Fruit fly (Drosophila melanogaster) whole organism, embryonic: Measurements from ENCODE around the gene corolla.

ENCODE experiments used
- BtbVII ChIP-seq: fragments of 200-800 bp; sonication (Bioruptor generic); optimal IDR thresholded peaks from 3 replicates; lab custom pipeline; 2017; ENCODE audit warnings: missing biosample characterization, mild to moderate bottlenecking, missing genetic modification characterization
- C15 ChIP-seq: fragments of 200-800 bp; sonication (Bioruptor generic); IDR thresholded peaks from 3 replicates; pipeline ENCODE4 v1.3.6; 2022; ENCODE audit warnings: missing biosample characterization, missing genetic modification characterization
- CG10366 ChIP-seq: fragments of 200-800 bp; sonication (Bioruptor generic); IDR thresholded peaks from 2 replicates; pipeline ENCODE4 v1.3.6; 2022; ENCODE audit warnings: missing biosample characterization, missing genetic modification characterization
- CG11456 ChIP-seq: fragments of 200-800 bp; sonication (Bioruptor generic); IDR thresholded peaks from 3 replicates; pipeline ENCODE4 v1.3.6; 2022; ENCODE audit warnings: missing biosample characterization, missing genetic modification characterization
- CG12155 ChIP-seq: fragments of 200-800 bp; sonication (Bioruptor generic); optimal IDR thresholded peaks from 3 replicates; lab custom pipeline; 2016; ENCODE audit warnings: missing biosample characterization, missing genetic modification characterization
- CG12744 ChIP-seq: fragments of 200-800 bp; sonication (Bioruptor generic); optimal IDR thresholded peaks from 2 replicates; lab custom pipeline; 2016; ENCODE audit warnings: missing biosample characterization, missing genetic modification characterization
- CG14441 ChIP-seq: fragments of 200-800 bp; sonication (Bioruptor generic); IDR thresholded peaks from 2 replicates; pipeline ENCODE4 v1.3.6; 2022; ENCODE audit warnings: missing biosample characterization, missing genetic modification characterization
- CG15479 ChIP-seq: fragments of 200-800 bp; sonication (Bioruptor generic); optimal IDR thresholded peaks from 3 replicates; lab custom pipeline; 2019; ENCODE audit warnings: missing biosample characterization, mild to moderate bottlenecking, missing genetic modification characterization, moderate library complexity
- CG18011 ChIP-seq: fragments of 200-800 bp; sonication (Bioruptor generic); optimal IDR thresholded peaks from 2 replicates; lab custom pipeline; 2017; ENCODE audit warnings: missing biosample characterization, missing genetic modification characterization, mild to moderate bottlenecking, moderate library complexity, missing genotype
- CG32532 ChIP-seq: fragments of 200-800 bp; sonication (Bioruptor generic); IDR thresholded peaks from 2 replicates; pipeline ENCODE4 v1.3.6; 2022; ENCODE audit warnings: missing biosample characterization, missing genetic modification characterization
- CG34376 ChIP-seq: fragments of 200-800 bp; sonication (Bioruptor generic); optimal IDR thresholded peaks from 2 replicates; lab custom pipeline; 2018; ENCODE audit warnings: missing biosample characterization, mild to moderate bottlenecking, missing genetic modification characterization
- CG43689 ChIP-seq: fragments of 200-800 bp; sonication (Bioruptor generic); IDR thresholded peaks from 2 replicates; pipeline ENCODE4 v1.3.6; 2022; ENCODE audit warnings: missing biosample characterization, missing genetic modification characterization
- CG4730 ChIP-seq: fragments of 200-800 bp; sonication (Bioruptor generic); IDR thresholded peaks from 2 replicates; pipeline ENCODE4 v1.3.6; 2022; ENCODE audit warnings: missing biosample characterization, missing genetic modification characterization
- CG4854 ChIP-seq: fragments of 200-800 bp; sonication (Bioruptor generic); optimal IDR thresholded peaks from 2 replicates; lab custom pipeline; 2016; ENCODE audit warnings: missing biosample characterization, missing genetic modification characterization, inconsistent platforms
- CG6813 ChIP-seq: fragments of 200-800 bp; sonication (Bioruptor generic); optimal IDR thresholded peaks from 2 replicates; lab custom pipeline; 2017; ENCODE audit warnings: missing biosample characterization, missing genetic modification characterization, mild to moderate bottlenecking, moderate library complexity, missing genetic modification reagents
- CG7745 ChIP-seq: fragments of 200-800 bp; sonication (Bioruptor generic); optimal IDR thresholded peaks from 2 replicates; lab custom pipeline; 2018; ENCODE audit warnings: missing biosample characterization, mild to moderate bottlenecking, missing genetic modification characterization, moderate library complexity
- CG7786 ChIP-seq: fragments of 200-800 bp; sonication (Bioruptor generic); optimal IDR thresholded peaks from 2 replicates; lab custom pipeline; 2016; ENCODE audit warnings: missing biosample characterization, missing genetic modification characterization
- CG8924 ChIP-seq: fragments of 200-800 bp; optimal IDR thresholded peaks from 3 replicates; lab custom pipeline; 2019; ENCODE audit warnings: missing biosample characterization, mild to moderate bottlenecking, missing genetic modification characterization, moderate library complexity
- CG9215 ChIP-seq: fragments of 200-800 bp; sonication (Bioruptor generic); IDR thresholded peaks from 2 replicates; pipeline ENCODE4 v1.3.6; 2022; ENCODE audit warnings: missing biosample characterization, missing genetic modification characterization
- CG9437 ChIP-seq: fragments of 200-800 bp; sonication (Bioruptor generic); optimal IDR thresholded peaks from 2 replicates; lab custom pipeline; 2018; ENCODE audit warnings: missing biosample characterization, mild to moderate bottlenecking, missing genetic modification characterization
- CG9797 ChIP-seq: fragments of 200-800 bp; sonication (Bioruptor generic); optimal IDR thresholded peaks from 3 replicates; lab custom pipeline; 2018; ENCODE audit warnings: missing biosample characterization, mild to moderate bottlenecking, missing genetic modification characterization
- CG9932 ChIP-seq: fragments of 200-800 bp; sonication (Bioruptor generic); IDR thresholded peaks from 2 replicates; pipeline ENCODE4 v1.3.6; 2022; ENCODE audit warnings: missing biosample characterization, missing genetic modification characterization
- D19A ChIP-seq: fragments of 200-800 bp; optimal IDR thresholded peaks from 3 replicates; lab custom pipeline; 2019; ENCODE audit warnings: missing biosample characterization, mild to moderate bottlenecking, missing genetic modification characterization, moderate library complexity
- Dip2 ChIP-seq: fragments of 200-800 bp; sonication (Bioruptor generic); IDR thresholded peaks from 2 replicates; pipeline ENCODE4 v1.3.6; 2022; ENCODE audit warnings: missing biosample characterization, missing genetic modification characterization
- Dll ChIP-seq: fragments of 200-800 bp; sonication (Bioruptor generic); IDR thresholded peaks from 4 replicates; pipeline ENCODE4 v1.3.6; 2022; ENCODE audit warnings: missing biosample characterization, missing genetic modification characterization; ENCODE audit not compliant: partially characterized antibody
- E2f1 ChIP-seq: fragments of 200-800 bp; sonication (Bioruptor generic); IDR thresholded peaks from 2 replicates; pipeline ENCODE4 v1.3.6; 2022; ENCODE audit warnings: missing biosample characterization, missing genetic modification characterization
- ERR ChIP-seq: fragments of 200-800 bp; sonication (Bioruptor generic); optimal IDR thresholded peaks from 2 replicates; lab custom pipeline; 2016; ENCODE audit warnings: missing biosample characterization, missing genetic modification characterization
- Fer2 ChIP-seq: fragments of 200-800 bp; sonication (Bioruptor generic); optimal IDR thresholded peaks from 2 replicates; lab custom pipeline; 2018; ENCODE audit warnings: missing biosample characterization, mild to moderate bottlenecking, missing genetic modification characterization, moderate library complexity
- H15 ChIP-seq: fragments of 200-800 bp; sonication (Bioruptor generic); IDR thresholded peaks from 3 replicates; pipeline ENCODE4 v1.3.6; 2022; ENCODE audit warnings: missing biosample characterization, missing genetic modification characterization
- Hr51 ChIP-seq, 2 experiments: fragments of 200-800 bp; sonication (Bioruptor generic); optimal IDR thresholded peaks; 2 replicates in 1 of 2; 3 replicates in 1 of 2; lab custom pipeline; 2016 to 2018; ENCODE audit warnings: missing biosample characterization in 2 of 2, missing genetic modification characterization in 2 of 2, mild to moderate bottlenecking in 1 of 2, moderate library complexity in 1 of 2
- Lhr ChIP-seq: fragments of 200-800 bp; sonication (Bioruptor generic); optimal IDR thresholded peaks from 3 replicates; lab custom pipeline; 2017; ENCODE audit warnings: mild to moderate bottlenecking, missing biosample characterization, missing genetic modification reagents, missing genetic modification characterization
- Mad ChIP-seq: fragments of 200-800 bp; sonication (Bioruptor generic); optimal IDR thresholded peaks from 2 replicates; lab custom pipeline; 2016; ENCODE audit warnings: missing biosample characterization, missing genetic modification characterization
- Nf-YB ChIP-seq: fragments of 200-800 bp; sonication (Bioruptor generic); optimal IDR thresholded peaks from 3 replicates; lab custom pipeline; 2019; ENCODE audit warnings: missing biosample characterization, mild to moderate bottlenecking, missing genetic modification characterization, moderate library complexity
- Oaz ChIP-seq: fragments of 200-800 bp; sonication (Bioruptor generic); IDR thresholded peaks from 2 replicates; pipeline ENCODE4 v1.3.6; 2022; ENCODE audit warnings: missing biosample characterization, missing genetic modification characterization
- Spps ChIP-seq: fragments of 200-800 bp; sonication (Bioruptor generic); optimal IDR thresholded peaks from 2 replicates; lab custom pipeline; 2018; ENCODE audit warnings: missing biosample characterization, mild to moderate bottlenecking, missing genetic modification characterization
- Vsx1 ChIP-seq: fragments of 200-800 bp; sonication (Bioruptor generic); optimal IDR thresholded peaks from 2 replicates; lab custom pipeline; 2017; ENCODE audit warnings: missing biosample characterization, mild to moderate bottlenecking, missing genetic modification characterization, missing genetic modification reagents
- YL-1 ChIP-seq: fragments of 200-800 bp; sonication (Bioruptor generic); optimal IDR thresholded peaks from 3 replicates; lab custom pipeline; 2017; ENCODE audit warnings: missing biosample characterization, mild to moderate bottlenecking, missing genetic modification characterization
- al ChIP-seq: fragments of 200-800 bp; sonication (Bioruptor generic); IDR thresholded peaks from 2 replicates; pipeline ENCODE4 v1.3.6; 2022; ENCODE audit warnings: missing biosample characterization, missing genetic modification characterization
- gt ChIP-seq: fragments of 200-800 bp; sonication (Bioruptor generic); IDR thresholded peaks from 2 replicates; pipeline ENCODE4 v1.3.6; 2022; ENCODE audit warnings: missing biosample characterization, missing genetic modification characterization
- lab ChIP-seq: fragments of 200-800 bp; sonication (Bioruptor generic); optimal IDR thresholded peaks from 3 replicates; lab custom pipeline; 2017; ENCODE audit warnings: missing biosample characterization, missing genetic modification characterization, mild to moderate bottlenecking, moderate library complexity, missing genetic modification reagents
- lbe ChIP-seq: fragments of 200-800 bp; sonication (Bioruptor generic); optimal IDR thresholded peaks from 2 replicates; lab custom pipeline; 2016; ENCODE audit warnings: missing biosample characterization, mild to moderate bottlenecking, missing genetic modification characterization
- org-1 ChIP-seq: fragments of 200-800 bp; sonication (Bioruptor generic); optimal IDR thresholded peaks from 2 replicates; lab custom pipeline; 2017; ENCODE audit warnings: missing biosample characterization, missing genetic modification characterization
- otp ChIP-seq: fragments of 200-800 bp; sonication (Bioruptor generic); IDR thresholded peaks from 3 replicates; pipeline ENCODE4, ENCODE4 v1.3.6; 2022; ENCODE audit warnings: missing biosample characterization, missing genetic modification characterization
- pfk ChIP-seq: fragments of 200-800 bp; sonication (Bioruptor generic); optimal IDR thresholded peaks from 2 replicates; lab custom pipeline; 2018; ENCODE audit warnings: missing biosample characterization, mild to moderate bottlenecking, missing genetic modification characterization, moderate library complexity
- pho ChIP-seq: fragments of 200-800 bp; sonication (Bioruptor generic); optimal IDR thresholded peaks from 2 replicates; lab custom pipeline; 2016; ENCODE audit warnings: missing biosample characterization, missing genetic modification characterization
- pros ChIP-seq: fragments of 200-800 bp; sonication (Bioruptor generic); optimal IDR thresholded peaks from 3 replicates; lab custom pipeline; 2019; ENCODE audit warnings: missing biosample characterization, mild to moderate bottlenecking, missing genetic modification characterization, moderate library complexity
- seq ChIP-seq: fragments of 200-800 bp; sonication (Bioruptor generic); IDR thresholded peaks from 2 replicates; pipeline ENCODE4 v1.3.6; 2022; ENCODE audit warnings: missing biosample characterization, missing genetic modification characterization
- sr ChIP-seq: fragments of 200-800 bp; sonication (Bioruptor generic); IDR thresholded peaks from 3 replicates; pipeline ENCODE4 v1.3.6; 2022; ENCODE audit warnings: missing biosample characterization, missing genetic modification characterization
- unc-4 ChIP-seq: fragments of 200-800 bp; sonication (Bioruptor generic); IDR thresholded peaks from 2 replicates; pipeline ENCODE4 v1.3.6; 2022; ENCODE audit warnings: missing biosample characterization, missing genetic modification characterization; ENCODE audit not compliant: partially characterized antibody
- yki ChIP-seq: fragments of >200 bp; optimal IDR thresholded peaks from 3 replicates; lab custom pipeline; 2018

The corolla gene

DNA sequence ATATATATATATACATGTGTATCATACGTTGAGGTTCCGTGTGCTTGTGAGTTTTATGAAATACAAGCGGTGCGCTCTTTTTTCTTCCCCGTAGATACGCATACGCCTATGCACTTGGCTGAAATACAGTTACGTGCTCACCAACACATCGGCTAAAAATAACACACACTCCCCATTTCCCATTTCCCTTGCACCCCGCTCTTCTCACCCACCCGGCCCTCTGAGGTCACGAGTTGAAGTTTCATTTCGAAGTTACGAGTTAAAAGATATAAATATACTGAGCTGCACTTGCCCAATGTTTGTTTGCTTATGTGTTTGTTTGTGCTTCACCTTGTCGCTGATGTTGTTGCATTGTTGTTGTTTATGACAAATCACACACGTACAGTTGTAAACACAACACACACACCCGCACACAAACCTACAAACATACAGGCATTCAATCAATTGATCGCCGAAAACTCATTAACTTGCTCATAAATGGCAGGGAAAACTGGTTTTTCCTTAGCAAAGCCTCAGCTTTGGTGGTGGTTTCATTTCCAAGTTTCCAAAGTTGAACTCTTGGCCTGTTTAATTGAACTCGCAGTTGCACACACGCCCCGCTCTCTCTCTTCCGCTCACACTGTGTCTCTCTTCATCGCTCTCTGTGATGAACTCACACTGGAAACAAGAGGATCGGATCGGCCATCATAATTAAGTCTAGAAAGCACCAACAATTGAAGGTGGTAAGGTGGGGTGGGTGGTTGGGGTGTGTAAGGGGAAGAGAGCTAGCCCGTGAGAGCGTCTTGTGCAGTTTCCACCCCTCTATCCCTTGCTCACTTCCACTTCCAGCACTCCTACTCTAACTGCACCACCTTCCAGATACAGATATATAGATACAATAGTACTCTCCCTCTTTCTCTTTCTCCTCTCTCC lies 26.6 kb upstream of the corolla start (continued):
- TF ChIP-seq Dip2 (no peak), unc-4 (no peak), CG10366 (GFP tag; lab: Robert Waterston, UW) (no peak), ERR (no peak), CG34376 (GFP tag; lab: Kevin White, UChicago) (no peak), sr (GFP tag; lab: Robert Waterston, UW) (no peak), lab (peak; percentile 34), CG6813 (GFP tag; lab: Kevin White, UChicago) (no peak), CG9215 (GFP tag; lab: Robert Waterston, UW) (no peak), pfk (GFP tag; lab: Kevin White, UChicago) (no peak), CG4730 (GFP tag; lab: Robert Waterston, UW) (no peak), CG32532 (peak; percentile 39; the same call in 1 of the 2 replicates), CG4854 (no peak), pros (GFP tag; lab: Kevin White, UChicago) (peak; percentile 99), pho (GFP tag; lab: Kevin White, UChicago) (no peak), YL-1 (GFP tag; lab: Kevin White, UChicago) (no peak), D19A (tag; lab: Kevin White, UChicago) (no peak), Nf-YB (GFP tag; lab: Kevin White, UChicago) (no peak), Mad (GFP tag; lab: Kevin White, UChicago) (no peak), yki (lab: Kevin White, UChicago) (no peak), al (GFP tag; lab: Robert Waterston, UW) (no peak), CG15479 (peak; percentile 35), CG12155 (GFP tag; lab: Kevin White, UChicago) (no peak), lbe (GFP tag; lab: Kevin White, UChicago) (no peak), CG7786 (GFP tag; lab: Kevin White, UChicago) (no peak), H15 (no peak), Lhr (GFP tag; lab: Kevin White, UChicago) (no peak), CG12744 (GFP tag; lab: Kevin White, UChicago) (no peak), CG11456 (no peak), C15 (no peak), Spps (tag; lab: Kevin White, UChicago) (no peak), CG43689 (no peak), CG18011 (GFP tag; lab: Kevin White, UChicago) (no peak), CG7745 (tag; lab: Kevin White, UChicago) (no peak), BtbVII (peak; percentile 31), CG8924 (tag; lab: Kevin White, UChicago) (no peak), gt (no peak), E2f1 (no peak), CG9437 (no peak), Hr51 (GFP tag; optimal IDR thresholded peaks at IDR 0.05; lab: Kevin White, UChicago) (no peak), CG9932 (GFP tag; lab: Robert Waterston, UW) (no peak), Oaz (GFP tag; lab: Robert Waterston, UW) (no peak), Fer2 (no peak), otp (no peak), Vsx1 (GFP tag; lab: Kevin White, UChicago) (no peak), Dll (GFP tag; lab: Robert Waterston, UW) (no peak), seq (GFP tag; lab: Robert Waterston, UW) (peak; percentile 80), CG14441 (GFP tag; lab: Robert Waterston, UW) (no peak), org-1 (GFP tag; lab: Kevin White, UChicago) (no peak), CG9797 (no peak)
